Worm (Caenorhabditis elegans) whole organism, midembryonic: ENCODE data around the gene srbc-50.

Experiments
- flt-1 ChIP-seq: fragments of 200-800 bp; sonication (Bioruptor generic); IDR thresholded peaks from 2 replicates; pipeline ENCODE4 v1.3.6; 2022; ENCODE audit warnings: missing genetic modification characterization, missing compliant biosample characterization
- klf-2 ChIP-seq: fragments of 200-800 bp; sonication (Bioruptor generic); conservative IDR thresholded peaks from 2 replicates; pipeline ENCODE4 v1.3.6; 2022; ENCODE audit warnings: missing genetic modification reagents, missing genetic modification characterization, missing compliant biosample characterization

- TF ChIP-seq klf-2 (GFP tag; lab: Robert Waterston, UW) (no peak), flt-1 (GFP tag; lab: Robert Waterston, UW) (no peak)
Observed at ce11 chrV:15781086-15781485, 43.7 kb downstream of the srbc-50 start, which contains the start of gene T26E4.2.
